Fruit fly (Drosophila melanogaster) whole organism, prepupa: ENCODE results near the gene Oga.

Experiments used
- CG10631 ChIP-seq: fragments of 200-800 bp; sonication (Bioruptor generic); optimal IDR thresholded peaks from 2 replicates; lab custom pipeline; 2016; ENCODE audit warnings: missing biosample characterization, missing genetic modification characterization
- CG10669 ChIP-seq: fragments of 200-800 bp; sonication (Bioruptor generic); optimal IDR thresholded peaks from 3 replicates; lab custom pipeline; 2018; ENCODE audit warnings: missing biosample characterization, mild to moderate bottlenecking, missing genetic modification characterization, moderate library complexity
- CG11762 ChIP-seq: fragments of 200-800 bp; sonication (Bioruptor generic); optimal IDR thresholded peaks from 3 replicates; lab custom pipeline; 2016; ENCODE audit warnings: missing biosample characterization, missing genetic modification characterization; ENCODE audit not compliant: insufficient read depth
- CG11902 ChIP-seq: fragments of 200-800 bp; sonication (Bioruptor generic); optimal IDR thresholded peaks from 3 replicates; lab custom pipeline; 2016; ENCODE audit warnings: missing biosample characterization, missing genetic modification characterization
- CG15336 ChIP-seq: fragments of 200-800 bp; sonication (Bioruptor generic); IDR thresholded peaks from 2 replicates; pipeline ENCODE4 v1.3.6; 2022; ENCODE audit warnings: missing biosample characterization, missing genetic modification characterization
- CG1621 ChIP-seq: fragments of 200-800 bp; sonication (Bioruptor generic); optimal IDR thresholded peaks from 3 replicates; lab custom pipeline; 2018; ENCODE audit warnings: missing biosample characterization, mild to moderate bottlenecking, missing genetic modification characterization
- CG16779 ChIP-seq: fragments of 200-800 bp; sonication (Bioruptor generic); optimal IDR thresholded peaks from 3 replicates; lab custom pipeline; 2017; ENCODE audit warnings: missing biosample characterization, mild to moderate bottlenecking, missing genetic modification characterization
- CG3032 ChIP-seq: fragments of 200-800 bp; optimal IDR thresholded peaks from 2 replicates; lab custom pipeline; 2019; ENCODE audit warnings: missing biosample characterization, mild to moderate bottlenecking, missing genetic modification characterization, moderate library complexity
- CG31627 ChIP-seq: fragments of 200-800 bp; sonication (Bioruptor generic); optimal IDR thresholded peaks from 3 replicates; lab custom pipeline; 2016; ENCODE audit warnings: missing biosample characterization, missing genetic modification characterization
- CG32006 ChIP-seq: fragments of 200-800 bp; sonication (Bioruptor generic); optimal IDR thresholded peaks from 3 replicates; lab custom pipeline; 2017; ENCODE audit warnings: missing biosample characterization, mild to moderate bottlenecking, missing genetic modification characterization
- CG3919 ChIP-seq: fragments of 200-800 bp; sonication (Bioruptor generic); optimal IDR thresholded peaks from 3 replicates; lab custom pipeline; 2016; ENCODE audit warnings: missing biosample characterization, missing genetic modification characterization
- CG6163 ChIP-seq: fragments of 200-800 bp; sonication (Bioruptor generic); IDR thresholded peaks from 3 replicates; pipeline ENCODE4 v1.3.6; 2022; ENCODE audit warnings: missing biosample characterization, missing genetic modification characterization
- CG6276 ChIP-seq: fragments of 200-800 bp; sonication (Bioruptor generic); optimal IDR thresholded peaks from 2 replicates; lab custom pipeline; 2017; ENCODE audit warnings: missing biosample characterization, mild to moderate bottlenecking, missing genetic modification characterization
- CG6792 ChIP-seq: fragments of 200-800 bp; sonication (Bioruptor generic); optimal IDR thresholded peaks from 3 replicates; lab custom pipeline; 2016; ENCODE audit warnings: missing biosample characterization, missing genetic modification characterization
- CG6854 ChIP-seq: fragments of 200-800 bp; sonication (Bioruptor generic); optimal IDR thresholded peaks from 2 replicates; lab custom pipeline; 2017; ENCODE audit warnings: missing biosample characterization, mild to moderate bottlenecking, missing genetic modification characterization
- CG7368 ChIP-seq: fragments of 200-800 bp; sonication (Bioruptor generic); optimal IDR thresholded peaks from 3 replicates; lab custom pipeline; 2016; ENCODE audit warnings: missing biosample characterization, missing genetic modification characterization
- CG8119 ChIP-seq: fragments of 200-800 bp; sonication (Bioruptor generic); IDR thresholded peaks from 3 replicates; pipeline ENCODE4 v1.3.6; 2022; ENCODE audit warnings: missing biosample characterization, missing genetic modification characterization
- CG8319 ChIP-seq: fragments of 200-800 bp; sonication (Bioruptor generic); optimal IDR thresholded peaks from 3 replicates; lab custom pipeline; 2016; ENCODE audit warnings: missing biosample characterization, missing genetic modification characterization
- CG8632 ChIP-seq: fragments of 200-800 bp; sonication (Bioruptor generic); optimal IDR thresholded peaks from 3 replicates; lab custom pipeline; 2016; ENCODE audit warnings: missing biosample characterization, missing genetic modification characterization
- CG9139 ChIP-seq: fragments of 200-800 bp; sonication (Bioruptor generic); optimal IDR thresholded peaks from 3 replicates; lab custom pipeline; 2017; ENCODE audit warnings: missing biosample characterization, mild to moderate bottlenecking, missing genetic modification characterization
- Eip78C ChIP-seq: fragments of 200-800 bp; sonication (Bioruptor generic); peaks from one replicate; lab custom pipeline; 2016; ENCODE audit warnings: missing biosample characterization, missing genetic modification characterization
- Eip93F ChIP-seq: fragments of 200-800 bp; sonication (Bioruptor generic); optimal IDR thresholded peaks from 2 replicates; lab custom pipeline; 2016; ENCODE audit warnings: missing biosample characterization, mild to moderate bottlenecking, missing genetic modification characterization
- Ets21C ChIP-seq: fragments of 200-800 bp; sonication (Bioruptor generic); optimal IDR thresholded peaks from 3 replicates; lab custom pipeline; 2016; ENCODE audit warnings: missing biosample characterization, missing genetic modification characterization
- Ets96B ChIP-seq: fragments of 200-800 bp; optimal IDR thresholded peaks from 2 replicates; lab custom pipeline; 2019; ENCODE audit warnings: missing biosample characterization, mild to moderate bottlenecking, missing genetic modification characterization, moderate library complexity
- Gug ChIP-seq: fragments of 200-800 bp; sonication (Bioruptor generic); IDR thresholded peaks from 2 replicates; pipeline ENCODE4 v1.3.6; 2022; ENCODE audit warnings: missing biosample characterization, missing genetic modification characterization
- Hr38 ChIP-seq: sonication (Bioruptor generic); optimal IDR thresholded peaks from 2 replicates; lab custom pipeline; 2016; ENCODE audit warnings: missing biosample characterization, missing genetic modification characterization
- Hr39 ChIP-seq: fragments of 200-800 bp; sonication (Bioruptor generic); optimal IDR thresholded peaks from 2 replicates; lab custom pipeline; 2016; ENCODE audit warnings: missing biosample characterization, missing genetic modification characterization
- Hr4 ChIP-seq: fragments of 200-800 bp; sonication (Bioruptor generic); optimal IDR thresholded peaks from 3 replicates; lab custom pipeline; 2016; ENCODE audit warnings: missing biosample characterization, missing genetic modification characterization
- Lpt ChIP-seq: fragments of 200-800 bp; sonication (Bioruptor generic); optimal IDR thresholded peaks from 3 replicates; lab custom pipeline; 2016; ENCODE audit warnings: missing biosample characterization, missing genetic modification characterization
- Met ChIP-seq: fragments of 200-800 bp; sonication (Bioruptor generic); optimal IDR thresholded peaks from 3 replicates; lab custom pipeline; 2016; ENCODE audit warnings: missing biosample characterization, missing genetic modification characterization
- OdsH ChIP-seq: fragments of 200-800 bp; sonication (Bioruptor generic); optimal IDR thresholded peaks from 3 replicates; lab custom pipeline; 2016; ENCODE audit warnings: missing biosample characterization, missing genetic modification characterization
- Smox ChIP-seq: fragments of 200-800 bp; sonication (Bioruptor generic); optimal IDR thresholded peaks from 3 replicates; lab custom pipeline; 2016; ENCODE audit warnings: missing biosample characterization, missing genetic modification characterization
- Sox102F ChIP-seq: fragments of 200-800 bp; sonication (Bioruptor generic); optimal IDR thresholded peaks from 2 replicates; lab custom pipeline; 2016; ENCODE audit warnings: missing biosample characterization, mild to moderate bottlenecking, missing genetic modification characterization
- Sox15 ChIP-seq: fragments of 200-800 bp; sonication (Bioruptor generic); optimal IDR thresholded peaks from 3 replicates; lab custom pipeline; 2016; ENCODE audit warnings: missing biosample characterization, missing genetic modification characterization
- acj6 ChIP-seq: fragments of 200-800 bp; sonication (Bioruptor generic); optimal IDR thresholded peaks from 3 replicates; lab custom pipeline; 2016; ENCODE audit warnings: missing biosample characterization, missing genetic modification characterization
- cyc ChIP-seq: fragments of 200-800 bp; sonication (Bioruptor generic); optimal IDR thresholded peaks from 3 replicates; lab custom pipeline; 2016; ENCODE audit warnings: missing biosample characterization, missing genetic modification characterization
- dsx ChIP-seq: fragments of 200-800 bp; optimal IDR thresholded peaks from 3 replicates; lab custom pipeline; 2019; ENCODE audit warnings: missing biosample characterization, mild to moderate bottlenecking, missing genetic modification characterization, moderate library complexity; ENCODE audit not compliant: poor library complexity, severe bottlenecking
- fd85E ChIP-seq: fragments of 200-800 bp; sonication (Bioruptor generic); optimal IDR thresholded peaks from 3 replicates; lab custom pipeline; 2016; ENCODE audit warnings: missing biosample characterization, missing genetic modification characterization
- fkh ChIP-seq: fragments of 200-800 bp; sonication (Bioruptor generic); optimal IDR thresholded peaks from 3 replicates; lab custom pipeline; 2017; ENCODE audit warnings: missing biosample characterization, mild to moderate bottlenecking, missing genetic modification characterization, moderate library complexity
- lz ChIP-seq: fragments of 200-800 bp; sonication (Bioruptor generic); optimal IDR thresholded peaks from 3 replicates; lab custom pipeline; 2016; ENCODE audit warnings: missing biosample characterization, missing genetic modification characterization
- net ChIP-seq: fragments of 200-800 bp; sonication (Bioruptor generic); optimal IDR thresholded peaks from 3 replicates; lab custom pipeline; 2016; ENCODE audit warnings: missing biosample characterization, missing genetic modification characterization
- pdm3 ChIP-seq: fragments of 200-800 bp; sonication (Bioruptor generic); optimal IDR thresholded peaks from 3 replicates; lab custom pipeline; 2016; ENCODE audit warnings: missing biosample characterization, missing genetic modification characterization
- spab ChIP-seq: fragments of 200-800 bp; sonication (Bioruptor generic); optimal IDR thresholded peaks from 2 replicates; lab custom pipeline; 2017; ENCODE audit warnings: missing biosample characterization, mild to moderate bottlenecking, missing genetic modification characterization, missing genetic modification reagents
- ss ChIP-seq, 2 experiments: fragments of 200-800 bp; sonication (Bioruptor generic); optimal IDR thresholded peaks; 2 replicates in 1 of 2; 3 replicates in 1 of 2; lab custom pipeline; 2017 to 2018; ENCODE audit warnings: mild to moderate bottlenecking in 2 of 2, missing biosample characterization in 2 of 2, missing genetic modification characterization in 2 of 2, moderate library complexity in 1 of 2
- svp ChIP-seq: fragments of 200-800 bp; sonication (Bioruptor generic); peaks from one replicate; lab custom pipeline; 2016; ENCODE audit warnings: missing biosample characterization, missing genetic modification characterization
- vri ChIP-seq: fragments of 200-800 bp; sonication (Bioruptor generic); optimal IDR thresholded peaks from 3 replicates; lab custom pipeline; 2016; ENCODE audit warnings: missing biosample characterization, mild to moderate bottlenecking, missing genetic modification characterization

The Oga gene

dm6 chr3R:21192267-21192666 lies 26.6 kb upstream of the Oga start (continued):
- TF ChIP-seq CG3032: peak; percentile 44

- TF ChIP-seq CG1621 (tag; lab: Kevin White, UChicago) (no peak), Eip78C (no peak), fkh (GFP tag; lab: Kevin White, UChicago) (peak; percentile 76), CG6163 (GFP tag; lab: Robert Waterston, UW) (0 out of 3 replicates have a peak, but pooled peaks have one; percentile 33), Lpt (GFP tag; lab: Kevin White, UChicago) (no peak)
Measured at dm6 chr3R:21193742-21194141, 25.1 kb upstream of the Oga start.

- TF ChIP-seq CG10669 (peak; percentile 29), Hr39 (GFP tag; lab: Kevin White, UChicago) (peak; percentile 40), Sox15 (no peak), fd85E (GFP tag; lab: Kevin White, UChicago) (no peak), Eip93F (GFP tag; lab: Kevin White, UChicago) (no peak), Hr38 (GFP tag; lab: Kevin White, UChicago) (no peak), Gug (GFP tag; lab: Robert Waterston, UW) (no peak), CG3032 (peak; percentile 34), svp (GFP tag; lab: Kevin White, UChicago) (peak; percentile 99), CG1621 (tag; lab: Kevin White, UChicago) (peak; percentile 14), Eip78C (peak; percentile 85), CG32006 (GFP tag; lab: Kevin White, UChicago) (peak; percentile 65), vri (no peak), net (GFP tag; lab: Kevin White, UChicago) (peak; percentile 53), Lpt (GFP tag; lab: Kevin White, UChicago) (no peak), CG8632 (no peak), Ets96B (peak; percentile 63), CG11902 (GFP tag; lab: Kevin White, UChicago) (no peak), Hr4 (GFP tag; lab: Kevin White, UChicago) (peak; percentile 59), CG7368 (GFP tag; lab: Kevin White, UChicago) (no peak), CG11762 (GFP tag; lab: Kevin White, UChicago) (no peak), ss (GFP tag; optimal IDR thresholded peaks at IDR 0.05; lab: Kevin White, UChicago) (peak in 1 of 2 experiments; percentile 37), CG8119 (GFP tag; lab: Robert Waterston, UW) (peak; percentile 68), CG6854 (no peak), Sox102F (GFP tag; lab: Kevin White, UChicago) (peak; percentile 40), OdsH (GFP tag; lab: Kevin White, UChicago) (peak; percentile 58), CG9139 (GFP tag; lab: Kevin White, UChicago) (no peak), Met (peak; percentile 44), CG6792 (peak; percentile 47), Ets21C (GFP tag; lab: Kevin White, UChicago) (peak; percentile 7), dsx (peak; percentile 27), lz (GFP tag; lab: Kevin White, UChicago) (peak; percentile 38), pdm3 (GFP tag; lab: Kevin White, UChicago) (peak; percentile 47), acj6 (GFP tag; lab: Kevin White, UChicago) (peak; percentile 60), CG6163 (GFP tag; lab: Robert Waterston, UW) (peak; percentile 71), cyc (GFP tag; lab: Kevin White, UChicago) (peak; percentile 8), CG31627 (peak; percentile 41), CG6276 (peak; percentile 20), Smox (peak; percentile 42), CG10631 (GFP tag; lab: Kevin White, UChicago) (peak; percentile 32), CG15336 (GFP tag; lab: Robert Waterston, UW) (peak; percentile 84), CG3919 (peak; percentile 44), spab (GFP tag; lab: Kevin White, UChicago) (peak; percentile 33), CG8319 (no peak), CG16779 (tag; lab: Kevin White, UChicago) (peak; percentile 46)
Measured at dm6 chr3R:21195210-21195967, 23.5 kb upstream of the Oga start.
